Worm (Caenorhabditis elegans) whole organism, L3 larva: ENCODE results near the gene T06D8.2.

Source experiments
- elt-3 ChIP-seq, 3 experiments: fragments of 150-350 bp in 1 of 3; sonication (generic microtip) in 2 of 3; optimal IDR thresholded peaks; 2 replicates in 2 of 3; 4 replicates in 1 of 3; lab custom pipeline; 2014 to 2017; ENCODE audit warnings: missing biosample characterization in 3 of 3, missing genetic modification characterization in 3 of 3
- pqm-1 ChIP-seq: fragments of 150-350 bp; optimal IDR thresholded peaks from 2 replicates; lab custom pipeline; 2017; ENCODE audit warnings: missing biosample characterization, missing genetic modification characterization, inconsistent platforms
- tbx-2 ChIP-seq: sonication (generic microtip); optimal IDR thresholded peaks from 2 replicates; lab custom pipeline; 2016; ENCODE audit warnings: mild to moderate bottlenecking, missing genetic modification characterization, missing compliant biosample characterization
- unc-62 ChIP-seq: fragments of 150-350 bp; sonication (generic microtip); optimal IDR thresholded peaks from 4 replicates; lab custom pipeline; 2014; ENCODE audit warnings: missing biosample characterization, missing genetic modification reagents, missing genetic modification characterization
- ztf-11 ChIP-seq: fragments of 150-350 bp; optimal IDR thresholded peaks from 2 replicates; lab custom pipeline; 2014; ENCODE audit warnings: missing biosample characterization, missing genetic modification characterization

DNA sequence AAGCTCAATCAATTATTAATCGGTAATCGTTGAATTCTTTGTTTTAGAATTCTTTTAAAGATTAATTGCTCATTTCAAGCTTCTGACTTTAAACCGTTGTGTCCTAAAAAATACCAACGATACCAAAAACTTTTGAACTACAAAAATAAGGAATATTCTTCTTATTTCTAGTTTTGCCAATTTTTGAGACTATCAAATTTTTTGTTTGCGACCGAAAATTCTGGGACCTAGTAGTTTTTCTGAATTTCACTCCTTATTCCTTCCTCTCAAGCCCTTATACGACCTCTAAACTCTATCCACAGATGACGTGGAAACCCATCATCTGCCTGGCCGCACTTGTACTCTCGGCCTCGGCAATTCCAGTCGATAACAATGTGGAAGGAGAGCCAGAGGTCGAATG, 42.3 kb downstream of the T06D8.2 start, which contains the start of gene cut-1:
- TF ChIP-seq pqm-1 (tag; lab: Kevin White, UChicago) (no peak), unc-62 (no peak), elt-3 (tag; optimal IDR thresholded peaks at IDR 0.05; lab: Kevin White, UChicago) (no peak), tbx-2 (tag; lab: Kevin White, UChicago) (no peak), ztf-11 (tag; lab: Kevin White, UChicago) (no peak)
